Worm (Caenorhabditis elegans) whole organism, L4 larva: ENCODE data around the gene ceh-88.

Source experiments
- F49E8.2 ChIP-seq: sonication (generic microtip); optimal IDR thresholded peaks from 2 replicates; lab custom pipeline; 2016; ENCODE audit warnings: missing compliant biosample characterization, mild to moderate bottlenecking, missing genetic modification characterization, borderline replicate concordance
- T26A8.4 ChIP-seq: fragments of 200-800 bp; sonication (Bioruptor generic); IDR thresholded peaks from 2 replicates; pipeline ENCODE4 v1.3.6; 2022; ENCODE audit warnings: missing genetic modification characterization, missing compliant biosample characterization
- Y105C5A.15 ChIP-seq: fragments of 200-800 bp; sonication (Bioruptor generic); IDR thresholded peaks from 2 replicates; pipeline ENCODE4 v1.3.6; 2022; ENCODE audit warnings: missing genetic modification characterization, missing compliant biosample characterization
- Y48G9A.11 ChIP-seq: fragments of 200-800 bp; sonication (Bioruptor generic); IDR thresholded peaks from 2 replicates; pipeline ENCODE4 v1.3.6; 2022; ENCODE audit warnings: missing genetic modification reagents, missing genetic modification characterization, missing compliant biosample characterization
- ZK546.5 ChIP-seq, 2 experiments: sonication (generic microtip); optimal IDR thresholded peaks; 2 replicates each; lab custom pipeline; 2017; ENCODE audit warnings: missing biosample characterization in 2 of 2, missing genetic modification characterization in 2 of 2
- aly-2 ChIP-seq: sonication (generic microtip); optimal IDR thresholded peaks from 2 replicates; lab custom pipeline; 2018; ENCODE audit warnings: missing biosample characterization, missing genetic modification characterization
- arid-1 ChIP-seq: fragments of 200-800 bp; sonication (Bioruptor generic); conservative IDR thresholded peaks from 2 replicates; pipeline ENCODE4 v1.3.6; 2022; ENCODE audit warnings: missing genetic modification reagents, missing genetic modification characterization, missing compliant biosample characterization
- ceh-28 ChIP-seq: fragments of 150-350 bp; optimal IDR thresholded peaks from 2 replicates; lab custom pipeline; 2014; ENCODE audit warnings: missing biosample characterization, missing genetic modification reagents, missing genetic modification characterization
- ceh-44 ChIP-seq: fragments of 200-800 bp; sonication (Bioruptor generic); IDR thresholded peaks from 2 replicates; pipeline ENCODE4 v1.3.6; 2022; ENCODE audit warnings: missing genetic modification reagents, missing genetic modification characterization, missing compliant biosample characterization
- ceh-62 ChIP-seq: sonication (generic microtip); optimal IDR thresholded peaks from 2 replicates; lab custom pipeline; 2017; ENCODE audit warnings: missing biosample characterization, missing genetic modification characterization
- ces-1 ChIP-seq: fragments of 150-350 bp; sonication (generic microtip); optimal IDR thresholded peaks from 4 replicates; lab custom pipeline; 2014; ENCODE audit warnings: missing biosample characterization, missing genetic modification reagents, missing genetic modification characterization
- daf-16 ChIP-seq, 3 experiments: sonication (generic microtip); optimal IDR thresholded peaks; 2 replicates each; lab custom pipeline; 2016 to 2017; ENCODE audit warnings: missing genetic modification characterization in 3 of 3, missing genetic modification reagents in 3 of 3, mild to moderate bottlenecking in 2 of 3, missing compliant biosample characterization in 2 of 3, missing biosample characterization in 1 of 3, moderate library complexity in 1 of 3
- daf-19 ChIP-seq: fragments of 200-800 bp; sonication (Bioruptor generic); conservative IDR thresholded peaks from 2 replicates; pipeline ENCODE4 v1.3.6; 2022; ENCODE audit warnings: missing genetic modification characterization, missing compliant biosample characterization
- dmd-6 ChIP-seq: fragments of 200-800 bp; sonication (Bioruptor generic); IDR thresholded peaks from 2 replicates; pipeline ENCODE4 v1.3.6; 2022; ENCODE audit warnings: missing genetic modification reagents, missing genetic modification characterization, missing compliant biosample characterization
- fkh-10 ChIP-seq: fragments of 150-350 bp; optimal IDR thresholded peaks from 2 replicates; lab custom pipeline; 2014; ENCODE audit warnings: missing biosample characterization, missing genetic modification reagents, missing genetic modification characterization
- hif-1 ChIP-seq, 2 experiments: sonication (generic microtip); optimal IDR thresholded peaks; 2 replicates each; lab custom pipeline; 2016 to 2017; ENCODE audit warnings: missing compliant biosample characterization in 2 of 2, missing genetic modification characterization in 2 of 2, missing genetic modification reagents in 2 of 2, missing genotype in 2 of 2, mild to moderate bottlenecking in 1 of 2
- lin-29 ChIP-seq: fragments of 200-800 bp; sonication (Bioruptor generic); IDR thresholded peaks from 2 replicates; pipeline ENCODE4 v1.3.6; 2022; ENCODE audit warnings: missing genetic modification reagents, missing genetic modification characterization, missing compliant biosample characterization
- lin-38 ChIP-seq: fragments of 200-800 bp; sonication (Bioruptor generic); IDR thresholded peaks from 2 replicates; pipeline ENCODE4 v1.3.6; 2022; ENCODE audit warnings: missing genetic modification reagents, missing genetic modification characterization, missing compliant biosample characterization
- lin-39 ChIP-seq: fragments of 150-350 bp; optimal IDR thresholded peaks from 2 replicates; lab custom pipeline; 2014; ENCODE audit warnings: missing biosample characterization, missing genetic modification reagents, missing genetic modification characterization
- lsy-2 ChIP-seq, 2 experiments: fragments of 150-350 bp in 1 of 2; sonication (generic microtip) in 1 of 2; optimal IDR thresholded peaks; 2 replicates each; lab custom pipeline; 2014 to 2017; ENCODE audit warnings: missing biosample characterization in 2 of 2, missing genetic modification characterization in 2 of 2
- mdl-1 ChIP-seq, 2 experiments: fragments of 150-350 bp in 1 of 2; sonication (generic microtip) in 1 of 2; optimal IDR thresholded peaks; 2 replicates each; lab custom pipeline; 2014 to 2017; ENCODE audit warnings: missing biosample characterization in 2 of 2, missing genetic modification characterization in 2 of 2
- mep-1 ChIP-seq: fragments of 150-350 bp; sonication (generic microtip); optimal IDR thresholded peaks from 3 replicates; lab custom pipeline; 2014; ENCODE audit warnings: missing biosample characterization, missing genetic modification characterization
- mes-2 ChIP-seq: sonication (generic microtip); optimal IDR thresholded peaks from 2 replicates; lab custom pipeline; 2016; ENCODE audit warnings: missing genotype, mild to moderate bottlenecking, missing genetic modification characterization, missing compliant biosample characterization; ENCODE audit not compliant: poor library complexity, severe bottlenecking
- nhr-10 ChIP-seq: fragments of 150-350 bp; optimal IDR thresholded peaks from 2 replicates; lab custom pipeline; 2014; ENCODE audit warnings: missing biosample characterization, missing genetic modification characterization
- nhr-102 ChIP-seq: sonication (generic microtip); optimal IDR thresholded peaks from 2 replicates; lab custom pipeline; 2016; ENCODE audit warnings: mild to moderate bottlenecking, missing genetic modification characterization, moderate library complexity, missing compliant biosample characterization
- nhr-111 ChIP-seq: fragments of 200-800 bp; sonication (Bioruptor generic); optimal IDR thresholded peaks from 2 replicates; lab custom pipeline; 2018; ENCODE audit warnings: mild to moderate bottlenecking, missing genetic modification characterization, missing compliant biosample characterization
- nhr-237 ChIP-seq: sonication (generic microtip); optimal IDR thresholded peaks from 2 replicates; lab custom pipeline; 2017; ENCODE audit warnings: missing biosample characterization, missing genetic modification characterization
- nhr-28 ChIP-seq: fragments of 150-350 bp; optimal IDR thresholded peaks from 2 replicates; lab custom pipeline; 2014; ENCODE audit warnings: missing biosample characterization, missing genetic modification characterization
- nhr-48 ChIP-seq: sonication (generic microtip); optimal IDR thresholded peaks from 2 replicates; lab custom pipeline; 2016; ENCODE audit warnings: mild to moderate bottlenecking, missing genetic modification characterization, missing compliant biosample characterization
- nhr-77 ChIP-seq: fragments of 150-350 bp; optimal IDR thresholded peaks from 2 replicates; lab custom pipeline; 2014; ENCODE audit warnings: missing biosample characterization, missing genetic modification characterization
- php-3 ChIP-seq: fragments of 200-800 bp; sonication (Bioruptor generic); IDR thresholded peaks from 2 replicates; pipeline ENCODE4 v1.3.6; 2022; ENCODE audit warnings: missing genetic modification reagents, missing genetic modification characterization, missing compliant biosample characterization
- sdz-12 ChIP-seq: fragments of 200-800 bp; sonication (Bioruptor generic); optimal IDR thresholded peaks from 2 replicates; lab custom pipeline; 2018; ENCODE audit warnings: mild to moderate bottlenecking, missing genetic modification characterization, missing compliant biosample characterization
- set-16 ChIP-seq: fragments of 200-800 bp; sonication (Bioruptor generic); IDR thresholded peaks from 2 replicates; pipeline ENCODE4 v1.3.6; 2022; ENCODE audit warnings: missing genetic modification reagents, missing genetic modification characterization, missing compliant biosample characterization
- unc-130 ChIP-seq: sonication (generic microtip); optimal IDR thresholded peaks from 2 replicates; lab custom pipeline; 2016; ENCODE audit warnings: missing genetic modification reagents, missing genetic modification characterization, missing compliant biosample characterization
- unc-62 ChIP-seq, 3 experiments: fragments of 150-350 bp in 1 of 3; sonication (generic microtip); optimal IDR thresholded peaks in 2 of 3; peaks in 1 of 3; 1 replicate in 1 of 3; 2 replicates in 2 of 3; lab custom pipeline; 2014 to 2017; ENCODE audit warnings: missing biosample characterization in 3 of 3, missing genetic modification characterization in 3 of 3, missing genetic modification reagents in 3 of 3, missing genotype in 1 of 3
- vab-7 ChIP-seq: fragments of 200-800 bp; sonication (Bioruptor generic); IDR thresholded peaks from 2 replicates; pipeline ENCODE4 v1.3.6; 2022; ENCODE audit warnings: missing genetic modification reagents, missing genetic modification characterization, missing compliant biosample characterization
- zfp-2 ChIP-seq: sonication (generic microtip); optimal IDR thresholded peaks from 2 replicates; lab custom pipeline; 2016; ENCODE audit warnings: mild to moderate bottlenecking, missing genetic modification characterization, missing compliant biosample characterization
- zip-11 ChIP-seq: fragments of 200-800 bp; sonication (Bioruptor generic); IDR thresholded peaks from 2 replicates; pipeline ENCODE4 v1.3.6; 2022; ENCODE audit warnings: missing genetic modification characterization, missing compliant biosample characterization
- ztf-7 ChIP-seq: fragments of 150-350 bp; optimal IDR thresholded peaks from 2 replicates; lab custom pipeline; 2014; ENCODE audit warnings: missing biosample characterization, missing genetic modification characterization

Gene ceh-88

ce11 chrIV:17351586-17351985 is 22.6 kb downstream of the ceh-88 start, which contains the start of gene clec-199:
TSS of gene clec-199 (plus strand) at chrIV:17351886.
- TF ChIP-seq mes-2 (tag; lab: Kevin White, UChicago) (no peak), ceh-44 (GFP tag; lab: Robert Waterston, UW) (no peak), lin-38 (no peak), ztf-7 (tag; lab: Kevin White, UChicago) (no peak), php-3 (no peak), T26A8.4 (GFP tag; lab: Robert Waterston, UW) (no peak), nhr-111 (GFP tag; lab: Kevin White, UChicago) (no peak), mep-1 (no peak), daf-19 (GFP tag; lab: Robert Waterston, UW) (no peak), nhr-237 (tag; lab: Kevin White, UChicago) (no peak), ces-1 (GFP tag; lab: Kevin White, UChicago) (no peak), nhr-10 (tag; lab: Kevin White, UChicago) (no peak), fkh-10 (GFP tag; lab: Kevin White, UChicago) (no peak)

- TF ChIP-seq unc-62 (GFP tag; optimal IDR thresholded peaks at IDR 0.05 in 1 of 2; lab: Kevin White, UChicago) = peak in 1 of 2 experiments; percentile 37
- no peak for TF ChIP-seq unc-62 (tag; optimal IDR thresholded peaks at IDR 0.05; lab: Kevin White, UChicago)
- no peak for TF ChIP-seq lin-29
These were observed 32.2 kb downstream of the ceh-88 start, which contains the start of gene clec-202 for ce11 chrIV:17361143-17361542. TSS of gene clec-202 (plus strand) at chrIV:17361443.

ce11 chrIV:17367294-17367693 is 38.3 kb downstream of the ceh-88 start, which contains the start of gene zipt-17:
TSS of gene zipt-17 (minus strand) at chrIV:17367394.
- TF ChIP-seq zfp-2 (tag; lab: Kevin White, UChicago) = no peak
- TF ChIP-seq zip-11 (GFP tag; lab: Robert Waterston, UW) = no peak
- no peak for TF ChIP-seq nhr-77
- TF ChIP-seq ceh-28 (tag; lab: Kevin White, UChicago) = no peak
- no peak for TF ChIP-seq ceh-62
- no peak for TF ChIP-seq ces-1 (GFP tag; lab: Kevin White, UChicago)
- no peak for TF ChIP-seq lin-39 (tag; lab: Kevin White, UChicago)
- no peak for TF ChIP-seq arid-1 (GFP tag; lab: Robert Waterston, UW)
- TF ChIP-seq sdz-12 = no peak
- no peak for TF ChIP-seq ceh-44 (GFP tag; lab: Robert Waterston, UW)
- TF ChIP-seq Y105C5A.15 (GFP tag; lab: Robert Waterston, UW) = no peak
- no peak for TF ChIP-seq set-16
- TF ChIP-seq daf-16 (GFP tag; optimal IDR thresholded peaks at IDR 0.05; lab: Kevin White, UChicago) = no peak
- TF ChIP-seq daf-16 (tag; optimal IDR thresholded peaks at IDR 0.05; lab: Kevin White, UChicago) = no peak
- no peak for TF ChIP-seq nhr-102 (tag; lab: Kevin White, UChicago)
- TF ChIP-seq dmd-6 (GFP tag; lab: Robert Waterston, UW) = no peak
- TF ChIP-seq unc-62 (GFP tag; optimal IDR thresholded peaks at IDR 0.05 in 1 of 2; lab: Kevin White, UChicago) = no peak
- TF ChIP-seq unc-62 (tag; optimal IDR thresholded peaks at IDR 0.05; lab: Kevin White, UChicago) = no peak
- TF ChIP-seq unc-130 (GFP tag; lab: Kevin White, UChicago) = no peak
- TF ChIP-seq nhr-28 (tag; lab: Kevin White, UChicago) = no peak

- TF ChIP-seq lin-39 (tag; lab: Kevin White, UChicago) (no peak), ZK546.5 (tag; optimal IDR thresholded peaks at IDR 0.05; lab: Kevin White, UChicago) (no peak), vab-7 (GFP tag; lab: Robert Waterston, UW) (no peak), unc-62 (GFP tag; optimal IDR thresholded peaks at IDR 0.05 in 1 of 2; lab: Kevin White, UChicago) (no peak), unc-62 (tag; optimal IDR thresholded peaks at IDR 0.05; lab: Kevin White, UChicago) (no peak), mep-1 (no peak), hif-1 (tag; optimal IDR thresholded peaks at IDR 0.05; lab: Kevin White, UChicago) (no peak), aly-2 (tag; lab: Kevin White, UChicago) (no peak), lsy-2 (tag; optimal IDR thresholded peaks at IDR 0.05; lab: Kevin White, UChicago) (no peak), F49E8.2 (tag; lab: Kevin White, UChicago) (no peak), lin-38 (no peak), Y48G9A.11 (GFP tag; lab: Robert Waterston, UW) (no peak), nhr-48 (tag; lab: Kevin White, UChicago) (no peak), mdl-1 (tag; optimal IDR thresholded peaks at IDR 0.05; lab: Kevin White, UChicago) (no peak), nhr-77 (no peak)
These were observed 39.3 kb downstream of the ceh-88 start, which contains the start of gene trh-1 for ce11 chrIV:17368292-17368691. TSS of gene trh-1 (plus strand) at chrIV:17368592.
